Fruit fly (Drosophila melanogaster): ENCODE results near the gene CG46518.
"Not testable (repeated sequence)": the region's sequence is repeated elsewhere in the genome, so short reads cannot be mapped to it uniquely, and the experiment has no call there.

- TF ChIP-seq cic, Hr96, CG12768, ovo (GFP tag; optimal IDR thresholded peaks at IDR 0.05): not testable (repeated sequence)
Measured at dm6 chrX:22226273-22226672, at the start of gene CG46518.

Data from whole organism, adult.